Worm (Caenorhabditis elegans) whole organism, L3 larva: ENCODE measurements around the gene rpl-33.

Source experiments
- R02D3.7 ChIP-seq: fragments of 150-350 bp; optimal IDR thresholded peaks from 2 replicates; lab custom pipeline; 2014; ENCODE audit warnings: missing biosample characterization, missing genetic modification characterization
- aly-2 ChIP-seq: fragments of 150-350 bp; optimal IDR thresholded peaks from 2 replicates; lab custom pipeline; 2014; ENCODE audit warnings: missing biosample characterization, missing genetic modification characterization
- ama-1 ChIP-seq: fragments of 150-350 bp; optimal IDR thresholded peaks from 2 replicates; lab custom pipeline; 2018
- ceh-16 ChIP-seq: sonication (generic microtip); optimal IDR thresholded peaks from 2 replicates; lab custom pipeline; 2017; ENCODE audit warnings: missing biosample characterization, missing genetic modification characterization
- ceh-28 ChIP-seq: fragments of 150-350 bp; optimal IDR thresholded peaks from 2 replicates; lab custom pipeline; 2014; ENCODE audit warnings: missing biosample characterization, missing genetic modification reagents, missing genetic modification characterization
- ceh-82 ChIP-seq: fragments of 150-350 bp; optimal IDR thresholded peaks from 2 replicates; lab custom pipeline; 2014; ENCODE audit warnings: missing biosample characterization, missing genetic modification characterization
- ceh-9 ChIP-seq: sonication (generic microtip); optimal IDR thresholded peaks from 2 replicates; lab custom pipeline; 2018; ENCODE audit warnings: missing biosample characterization, missing genetic modification characterization
- egl-27 ChIP-seq: sonication (generic microtip); optimal IDR thresholded peaks from 4 replicates; lab custom pipeline; 2017; ENCODE audit warnings: missing biosample characterization, missing genetic modification reagents, missing genetic modification characterization
- egl-5 ChIP-seq: fragments of 150-350 bp; optimal IDR thresholded peaks from 2 replicates; lab custom pipeline; 2017; ENCODE audit warnings: missing biosample characterization, missing genetic modification reagents, missing genetic modification characterization, inconsistent platforms
- elt-1 ChIP-seq: fragments of 150-350 bp; optimal IDR thresholded peaks from 2 replicates; lab custom pipeline; 2014; ENCODE audit warnings: missing biosample characterization, missing genetic modification characterization
- eor-1 ChIP-seq, 2 experiments: fragments of 150-350 bp; optimal IDR thresholded peaks; 2 replicates each; lab custom pipeline; 2014 to 2018; ENCODE audit warnings: missing biosample characterization in 2 of 2, missing genetic modification characterization in 2 of 2
- fkh-2 ChIP-seq: fragments of 150-350 bp; optimal IDR thresholded peaks from 2 replicates; lab custom pipeline; 2014; ENCODE audit warnings: missing biosample characterization, missing genetic modification reagents, missing genetic modification characterization
- fos-1 ChIP-seq: fragments of 150-350 bp; optimal IDR thresholded peaks from 2 replicates; lab custom pipeline; 2014; ENCODE audit warnings: missing biosample characterization, missing genetic modification characterization
- hmg-11 ChIP-seq: sonication (generic microtip); optimal IDR thresholded peaks from 2 replicates; lab custom pipeline; 2016; ENCODE audit warnings: missing genetic modification characterization, missing compliant biosample characterization
- jun-1 ChIP-seq: fragments of 150-350 bp; optimal IDR thresholded peaks from 2 replicates; lab custom pipeline; 2014; ENCODE audit warnings: missing biosample characterization, missing genetic modification reagents, missing genetic modification characterization
- lin-15B ChIP-seq: fragments of 150-350 bp; optimal IDR thresholded peaks from 2 replicates; lab custom pipeline; 2014; ENCODE audit warnings: missing biosample characterization, missing genetic modification characterization
- lin-39 ChIP-seq: fragments of 150-350 bp; optimal IDR thresholded peaks from 2 replicates; lab custom pipeline; 2018; ENCODE audit warnings: missing biosample characterization, missing genetic modification reagents, missing genetic modification characterization
- lsy-12 ChIP-seq: sonication (generic microtip); optimal IDR thresholded peaks from 2 replicates; lab custom pipeline; 2016; ENCODE audit warnings: mild to moderate bottlenecking, missing genetic modification characterization, missing compliant biosample characterization
- mdl-1 ChIP-seq: fragments of 150-350 bp; optimal IDR thresholded peaks from 2 replicates; lab custom pipeline; 2014; ENCODE audit warnings: missing biosample characterization, missing genetic modification characterization
- mml-1 ChIP-seq: fragments of 150-350 bp; sonication (generic microtip); optimal IDR thresholded peaks from 3 replicates; lab custom pipeline; 2014; ENCODE audit warnings: missing biosample characterization, missing genetic modification characterization
- nfya-1 ChIP-seq: sonication (generic microtip); optimal IDR thresholded peaks from 2 replicates; lab custom pipeline; 2017; ENCODE audit warnings: missing genetic modification characterization, mild to moderate bottlenecking, missing compliant biosample characterization, antibody characterized with exemption, moderate library complexity; ENCODE audit not compliant: insufficient read depth
- nhr-11 ChIP-seq: fragments of 150-350 bp; optimal IDR thresholded peaks from 2 replicates; lab custom pipeline; 2014; ENCODE audit warnings: missing biosample characterization, missing genetic modification characterization
- nhr-12 ChIP-seq: fragments of 150-350 bp; optimal IDR thresholded peaks from 2 replicates; lab custom pipeline; 2014; ENCODE audit warnings: missing biosample characterization, missing genetic modification characterization
- nhr-23 ChIP-seq: fragments of 150-350 bp; optimal IDR thresholded peaks from 2 replicates; lab custom pipeline; 2014; ENCODE audit warnings: missing biosample characterization, missing genetic modification reagents, missing genetic modification characterization
- nhr-237 ChIP-seq: fragments of 150-350 bp; optimal IDR thresholded peaks from 2 replicates; lab custom pipeline; 2014; ENCODE audit warnings: missing biosample characterization, missing genetic modification characterization
- nhr-25 ChIP-seq: sonication (generic microtip); optimal IDR thresholded peaks from 2 replicates; lab custom pipeline; 2017; ENCODE audit warnings: missing biosample characterization, missing genetic modification characterization
- nhr-28 ChIP-seq: fragments of 150-350 bp; optimal IDR thresholded peaks from 2 replicates; lab custom pipeline; 2014; ENCODE audit warnings: missing biosample characterization, missing genetic modification characterization
- nhr-67 ChIP-seq: fragments of 150-350 bp; optimal IDR thresholded peaks from 2 replicates; lab custom pipeline; 2014; ENCODE audit warnings: missing biosample characterization, missing genetic modification characterization
- skn-1 ChIP-seq: fragments of 150-350 bp; optimal IDR thresholded peaks from 2 replicates; lab custom pipeline; 2014; ENCODE audit warnings: missing biosample characterization, missing genetic modification characterization
- snpc-4 ChIP-seq: fragments of 150-350 bp; optimal IDR thresholded peaks from 2 replicates; lab custom pipeline; 2014; ENCODE audit warnings: missing biosample characterization, missing genetic modification characterization
- zag-1 ChIP-seq: fragments of 150-350 bp; optimal IDR thresholded peaks from 2 replicates; lab custom pipeline; 2014; ENCODE audit warnings: missing biosample characterization, missing genetic modification characterization

The rpl-33 gene

DNA sequence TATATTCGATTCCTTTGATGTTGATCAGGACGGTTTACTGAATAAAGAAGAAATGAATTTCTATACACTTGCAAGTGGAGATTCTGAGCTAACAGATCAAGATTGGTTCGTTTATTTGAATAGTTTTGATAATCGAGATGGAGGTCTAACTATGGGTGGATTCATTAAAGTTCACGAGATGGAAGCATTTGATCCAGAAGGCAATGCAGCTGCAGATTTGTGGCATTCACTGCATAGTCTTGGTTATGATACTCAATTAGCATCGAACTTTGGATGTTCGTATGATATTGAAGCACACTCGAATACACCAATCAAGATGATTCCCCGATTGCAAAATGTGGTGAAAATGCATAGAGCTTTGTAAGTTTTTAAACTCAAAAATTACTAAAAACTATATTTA is 9.4 kb upstream of the rpl-33 start:
- no peak for TF ChIP-seq nhr-11
- no peak for TF ChIP-seq ceh-28 (tag; lab: Kevin White, UChicago)
- no peak for TF ChIP-seq nfya-1 (tag; lab: Kevin White, UChicago)
- no peak for TF ChIP-seq zag-1 (tag; lab: Kevin White, UChicago)
- no peak for TF ChIP-seq ceh-16 (tag; lab: Kevin White, UChicago)

DNA sequence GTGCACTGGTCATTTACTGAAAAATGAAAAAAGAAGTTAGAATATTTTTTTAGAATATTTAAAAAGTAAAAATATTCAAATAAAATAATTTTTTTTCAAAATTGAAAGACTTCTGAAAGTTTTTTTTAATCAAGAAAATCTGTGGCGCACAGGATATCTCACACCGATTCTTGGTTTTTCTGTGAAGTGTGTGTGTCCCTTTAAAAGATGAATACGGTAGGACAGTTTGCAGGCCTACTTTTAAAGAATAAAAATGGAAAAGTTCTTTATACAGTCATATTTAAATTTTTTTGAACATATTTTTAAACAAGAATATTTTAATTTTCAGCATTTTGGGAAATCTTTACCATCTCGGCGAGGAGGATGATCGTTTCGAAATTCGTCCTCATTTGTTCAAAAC is 6.8 kb upstream of the rpl-33 start, which contains the start of gene mct-5:
mct-5 (minus strand) TSS at position 16 of the 400 bp plus-strand sequence.
- TF ChIP-seq nhr-67 (tag; lab: Kevin White, UChicago) (no peak), fkh-2 (tag; lab: Kevin White, UChicago) (no peak), nhr-28 (tag; lab: Kevin White, UChicago) (no peak), nhr-12 (tag; lab: Kevin White, UChicago) (no peak), eor-1 (tag; optimal IDR thresholded peaks at IDR 0.05; lab: Kevin White, UChicago) (no peak), hmg-11 (tag; lab: Kevin White, UChicago) (no peak), lin-39 (tag; lab: Kevin White, UChicago) (no peak), egl-5 (tag; lab: Kevin White, UChicago) (no peak), fos-1 (no peak), elt-1 (tag; lab: Kevin White, UChicago) (no peak), mdl-1 (no peak), jun-1 (tag; lab: Kevin White, UChicago) (no peak), R02D3.7 (no peak), mml-1 (no peak)
- TF ChIP-seq, all 47 proteins: peak for 0

DNA sequence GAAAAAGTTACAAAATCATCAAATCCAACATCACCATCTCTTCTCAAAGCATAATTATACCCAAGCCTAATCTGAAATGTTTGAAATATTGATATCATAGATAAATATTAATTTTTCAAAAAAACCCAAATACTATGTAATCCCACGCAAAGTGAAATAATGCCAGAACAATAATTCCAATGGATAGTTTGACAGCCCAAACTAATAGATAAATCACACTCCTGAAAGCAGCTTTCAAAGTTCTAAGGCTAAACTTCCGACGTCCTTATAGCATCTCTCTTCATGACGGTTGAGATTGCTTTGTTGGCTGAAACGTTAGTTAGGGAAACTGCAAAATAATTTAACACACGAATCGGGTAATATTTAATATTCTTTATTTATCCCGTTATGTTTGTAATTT is 6.1 kb upstream of the rpl-33 start:
- TF ChIP-seq ama-1 (lab: Kevin White, UChicago), result peak; percentile 30
- TF ChIP-seq nfya-1 (tag; lab: Kevin White, UChicago), result no peak
- TF ChIP-seq nhr-28 (tag; lab: Kevin White, UChicago), result peak; percentile 32

DNA sequence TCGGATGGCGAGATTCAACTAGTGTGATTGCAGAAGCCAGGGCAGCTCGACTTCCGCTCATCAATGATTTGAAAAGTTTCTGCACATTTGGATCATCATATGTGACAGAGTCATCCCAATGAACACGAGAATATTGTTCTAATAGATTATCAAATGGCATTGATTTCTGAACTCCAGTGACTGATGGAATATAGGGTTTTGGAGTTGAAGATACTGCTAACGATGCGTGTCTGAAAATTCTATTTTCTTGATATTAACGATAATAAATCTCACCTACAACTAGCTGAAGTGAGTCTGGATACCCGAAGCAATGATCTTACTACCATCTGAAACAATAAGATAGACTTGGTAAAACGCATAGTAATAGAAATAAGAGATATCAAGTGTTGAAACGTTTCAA is 4.5 kb upstream of the rpl-33 start, which contains the start of gene mmaa-1:
mmaa-1 (minus strand) TSS at position 328 of the 400 bp plus-strand sequence.
- TF ChIP-seq snpc-4 (tag; lab: Kevin White, UChicago), result no peak
- peak; percentile 56 for TF ChIP-seq ama-1 (lab: Kevin White, UChicago)
- peak; percentile 37 for TF ChIP-seq lsy-12 (tag; lab: Kevin White, UChicago)
- TF ChIP-seq nhr-67 (tag; lab: Kevin White, UChicago), result no peak
- TF ChIP-seq, all 47 proteins: peak for 2

DNA sequence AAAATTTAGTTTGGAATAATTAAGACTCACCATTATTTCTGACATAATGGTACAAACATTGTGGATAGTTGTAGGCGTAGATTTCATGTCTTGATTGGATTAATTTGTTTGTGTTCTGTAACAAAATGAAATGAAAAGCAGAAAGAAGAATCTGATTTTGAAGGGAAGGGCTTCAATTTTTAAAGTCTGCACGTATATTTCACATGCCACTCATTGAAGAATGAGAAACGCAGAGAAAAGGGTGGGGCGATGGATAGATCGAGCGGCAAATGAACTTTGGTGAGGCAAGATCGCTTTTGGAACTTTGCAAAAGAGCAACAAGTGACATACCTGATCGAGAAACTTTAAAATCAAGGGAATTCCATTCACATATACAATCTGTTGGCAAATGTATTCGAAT is 3.1 kb upstream of the rpl-33 start:
- TF ChIP-seq skn-1, result no peak
- TF ChIP-seq nhr-11, result no peak
- peak; percentile 6 for TF ChIP-seq lin-15B
- TF ChIP-seq nhr-25 (tag; lab: Kevin White, UChicago), result peak; percentile 2

ce11 chrII:7103111-7103510 is 2.3 kb upstream of the rpl-33 start:
- TF ChIP-seq ceh-82 (tag; lab: Kevin White, UChicago) (no peak), aly-2 (no peak)

- no peak for TF ChIP-seq egl-27 (tag; lab: Kevin White, UChicago)
- no peak for TF ChIP-seq ceh-9 (tag; lab: Kevin White, UChicago)
- TF ChIP-seq nhr-237, result no peak
- no peak for TF ChIP-seq eor-1 (tag; optimal IDR thresholded peaks at IDR 0.05; lab: Kevin White, UChicago)
- TF ChIP-seq nhr-23 (tag; lab: Kevin White, UChicago), result no peak
- no peak for TF ChIP-seq ama-1 (lab: Kevin White, UChicago)
- no peak for TF ChIP-seq snpc-4 (tag; lab: Kevin White, UChicago)
- TF ChIP-seq nfya-1 (tag; lab: Kevin White, UChicago), result no peak
- TF ChIP-seq, all 47 proteins: peak for 0
Measured at ce11 chrII:7106313-7106712, 950 bp downstream of the rpl-33 start.
